Worm (Caenorhabditis elegans) whole organism, L1 larva: Measurements from ENCODE around the gene srh-15.

ENCODE experiments used
- aha-1 ChIP-seq: fragments of 150-350 bp; optimal IDR thresholded peaks from 2 replicates; lab custom pipeline; 2014; ENCODE audit warnings: missing biosample characterization, missing genetic modification characterization
- fos-1 ChIP-seq: fragments of 150-350 bp; optimal IDR thresholded peaks from 2 replicates; lab custom pipeline; 2014; ENCODE audit warnings: missing biosample characterization, missing genetic modification characterization
- lin-13 ChIP-seq: fragments of 150-350 bp; optimal IDR thresholded peaks from 2 replicates; lab custom pipeline; 2014; ENCODE audit warnings: missing biosample characterization, missing genetic modification reagents, missing genetic modification characterization
- lsy-2 ChIP-seq, 2 experiments: fragments of 150-350 bp; optimal IDR thresholded peaks; 2 replicates each; lab custom pipeline; 2014; ENCODE audit warnings: missing biosample characterization in 2 of 2, missing genetic modification characterization in 2 of 2
- nhr-85 ChIP-seq: sonication (generic microtip); peaks from one replicate; lab custom pipeline; 2016; ENCODE audit warnings: missing genetic modification characterization, inconsistent platforms, missing compliant biosample characterization
- pqm-1 ChIP-seq: sonication (generic microtip); optimal IDR thresholded peaks from 3 replicates; lab custom pipeline; 2017; ENCODE audit warnings: missing biosample characterization, missing genetic modification characterization
- snpc-4 ChIP-seq: fragments of 150-350 bp; optimal IDR thresholded peaks from 2 replicates; lab custom pipeline; 2014; ENCODE audit warnings: missing biosample characterization, missing genetic modification characterization
- snu-23 ChIP-seq: sonication (generic microtip); optimal IDR thresholded peaks from 2 replicates; lab custom pipeline; 2016; ENCODE audit warnings: missing genetic modification characterization, missing compliant biosample characterization
- zag-1 ChIP-seq: fragments of 150-350 bp; optimal IDR thresholded peaks from 2 replicates; lab custom pipeline; 2014; ENCODE audit warnings: missing biosample characterization, missing genetic modification characterization
- ztf-4 ChIP-seq: fragments of 150-350 bp; optimal IDR thresholded peaks from 2 replicates; lab custom pipeline; 2014; ENCODE audit warnings: missing biosample characterization, missing genetic modification characterization

ce11 chrV:13300492-13300891, 20.3 kb upstream of the srh-15 start:
- TF ChIP-seq snu-23 (GFP tag; lab: Kevin White, UChicago), result no peak
- no peak for TF ChIP-seq pqm-1 (tag; lab: Kevin White, UChicago)
- no peak for TF ChIP-seq zag-1 (tag; lab: Kevin White, UChicago)
- TF ChIP-seq snpc-4 (tag; lab: Kevin White, UChicago), result no peak
- no peak for TF ChIP-seq lin-13 (GFP tag; lab: Kevin White, UChicago)
- no peak for TF ChIP-seq nhr-85
- TF ChIP-seq fos-1, result no peak
- TF ChIP-seq ztf-4 (tag; lab: Kevin White, UChicago), result no peak
- TF ChIP-seq aha-1, result no peak
- no peak for TF ChIP-seq lsy-2 (tag; optimal IDR thresholded peaks at IDR 0.05; lab: Kevin White, UChicago)
